Worm (Caenorhabditis elegans) whole organism, L4 larva: ENCODE results near the gene F36A4.2.

Experiments
- F49E8.2 ChIP-seq: sonication (generic microtip); optimal IDR thresholded peaks from 2 replicates; lab custom pipeline; 2016; ENCODE audit warnings: missing compliant biosample characterization, mild to moderate bottlenecking, missing genetic modification characterization, borderline replicate concordance
- T20F7.1 ChIP-seq: fragments of 200-800 bp; sonication (Bioruptor generic); optimal IDR thresholded peaks from 2 replicates; lab custom pipeline; 2018; ENCODE audit warnings: mild to moderate bottlenecking, missing genetic modification characterization, missing compliant biosample characterization
- ces-1 ChIP-seq: fragments of 150-350 bp; sonication (generic microtip); optimal IDR thresholded peaks from 4 replicates; lab custom pipeline; 2014; ENCODE audit warnings: missing biosample characterization, missing genetic modification reagents, missing genetic modification characterization
- lin-39 ChIP-seq: fragments of 150-350 bp; optimal IDR thresholded peaks from 2 replicates; lab custom pipeline; 2014; ENCODE audit warnings: missing biosample characterization, missing genetic modification reagents, missing genetic modification characterization
- mdt-29 ChIP-seq: fragments of 200-800 bp; sonication (Bioruptor generic); IDR thresholded peaks from 2 replicates; pipeline ENCODE4 v1.3.6; 2022; ENCODE audit warnings: missing genetic modification reagents, missing genetic modification characterization, missing compliant biosample characterization
- mep-1 ChIP-seq: fragments of 150-350 bp; sonication (generic microtip); optimal IDR thresholded peaks from 3 replicates; lab custom pipeline; 2014; ENCODE audit warnings: missing biosample characterization, missing genetic modification characterization
- nhr-11 ChIP-seq: fragments of 150-350 bp; optimal IDR thresholded peaks from 2 replicates; lab custom pipeline; 2014; ENCODE audit warnings: missing biosample characterization, missing genetic modification characterization
- nhr-28 ChIP-seq: fragments of 150-350 bp; optimal IDR thresholded peaks from 2 replicates; lab custom pipeline; 2014; ENCODE audit warnings: missing biosample characterization, missing genetic modification characterization
- snpc-4 ChIP-seq: fragments of 150-350 bp; optimal IDR thresholded peaks from 2 replicates; lab custom pipeline; 2014; ENCODE audit warnings: missing biosample characterization, missing genetic modification characterization
- tag-97 ChIP-seq: fragments of 200-800 bp; sonication (Bioruptor generic); IDR thresholded peaks from 2 replicates; pipeline ENCODE4 v1.3.6; 2022; ENCODE audit warnings: missing genetic modification characterization, missing compliant biosample characterization
- unc-130 ChIP-seq: sonication (generic microtip); optimal IDR thresholded peaks from 2 replicates; lab custom pipeline; 2016; ENCODE audit warnings: missing genetic modification reagents, missing genetic modification characterization, missing compliant biosample characterization
- unc-62 ChIP-seq, 3 experiments: fragments of 150-350 bp in 1 of 3; sonication (generic microtip); optimal IDR thresholded peaks in 2 of 3; peaks in 1 of 3; 1 replicate in 1 of 3; 2 replicates in 2 of 3; lab custom pipeline; 2014 to 2017; ENCODE audit warnings: missing biosample characterization in 3 of 3, missing genetic modification characterization in 3 of 3, missing genetic modification reagents in 3 of 3, missing genotype in 1 of 3
- zfp-3 ChIP-seq: fragments of 200-800 bp; sonication (Bioruptor generic); conservative IDR thresholded peaks from 2 replicates; pipeline ENCODE4 v1.3.6; 2022; ENCODE audit warnings: missing genetic modification reagents, missing genetic modification characterization, missing compliant biosample characterization
- zip-2 ChIP-seq: fragments of 150-350 bp; optimal IDR thresholded peaks from 2 replicates; lab custom pipeline; 2014; ENCODE audit warnings: missing biosample characterization, missing genetic modification characterization

DNA sequence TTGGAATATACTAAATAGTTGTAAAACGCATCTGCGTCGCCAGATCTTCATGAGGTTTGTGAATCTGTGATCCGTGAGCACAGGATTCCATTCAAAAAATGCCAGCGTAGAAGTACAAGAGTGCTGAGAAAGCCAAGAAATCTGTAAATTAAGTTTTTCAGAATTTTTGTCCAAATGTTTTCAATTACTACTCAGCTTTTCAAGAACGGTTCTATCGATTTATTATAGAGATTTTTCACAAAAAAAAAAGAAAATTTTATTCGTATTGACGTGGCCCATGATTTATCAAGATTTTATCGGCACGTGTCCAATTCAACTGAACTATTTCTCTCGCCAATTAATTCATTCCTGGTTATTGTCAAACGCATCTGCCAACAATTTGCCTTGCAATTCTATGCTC lies 1.7 kb upstream of the F36A4.2 start, which contains the start of gene F36A4.3:
- no peak for TF ChIP-seq lin-39 (tag; lab: Kevin White, UChicago)
- TF ChIP-seq nhr-28 (tag; lab: Kevin White, UChicago), result no peak
- TF ChIP-seq F49E8.2 (tag; lab: Kevin White, UChicago), result no peak
- TF ChIP-seq mdt-29, result no peak
- TF ChIP-seq T20F7.1 (GFP tag; lab: Kevin White, UChicago), result no peak
- no peak for TF ChIP-seq mep-1 (tag; lab: Kevin White, UChicago)
- TF ChIP-seq nhr-11, result no peak
- TF ChIP-seq unc-62 (GFP tag; optimal IDR thresholded peaks at IDR 0.05 in 1 of 2; lab: Kevin White, UChicago), result peak in 1 of 2 experiments; percentile 73
- no peak for TF ChIP-seq unc-62 (tag; optimal IDR thresholded peaks at IDR 0.05; lab: Kevin White, UChicago)
- TF ChIP-seq snpc-4 (tag; lab: Kevin White, UChicago), result no peak
- no peak for TF ChIP-seq zfp-3
- no peak for TF ChIP-seq tag-97 (GFP tag; lab: Robert Waterston, UW)
- no peak for TF ChIP-seq ces-1 (GFP tag; lab: Kevin White, UChicago)
- TF ChIP-seq zip-2, result no peak
- TF ChIP-seq unc-130 (GFP tag; lab: Kevin White, UChicago), result no peak
